Fruit fly (Drosophila melanogaster): Measurements from ENCODE around the gene CG43861.

CG43861 gene

DNA sequence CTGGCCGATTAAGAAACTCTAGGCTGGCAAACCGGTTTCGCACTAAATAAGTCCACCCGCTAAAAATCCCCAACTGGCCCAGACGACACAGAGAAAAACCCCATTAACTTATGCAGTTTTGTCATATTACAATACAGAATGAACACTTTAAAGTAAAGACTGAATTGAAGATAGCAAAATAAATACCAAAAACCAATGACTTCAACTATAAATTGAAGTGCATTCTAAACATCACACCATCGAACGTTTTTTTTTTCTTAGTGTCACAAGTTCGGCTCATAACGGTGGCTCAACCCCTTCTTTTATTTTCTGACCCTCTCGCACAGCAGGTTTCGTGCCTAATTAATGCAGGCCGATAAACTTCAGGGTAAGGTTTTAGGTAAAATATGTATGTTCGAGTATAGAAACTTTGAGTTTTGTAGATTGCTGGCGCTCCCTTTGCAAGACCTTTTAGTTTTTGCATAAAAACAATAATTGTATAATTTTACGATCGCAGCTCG is 75.7 kb downstream of the CG43861 start (continued):
- TF ChIP-seq repo (GFP tag; optimal IDR thresholded peaks at IDR 0.05) (no peak), Neu2 (GFP tag; optimal IDR thresholded peaks at IDR 0.05; ENCODE audit: borderline replicate concordance) (no peak), Ada2b (GFP tag; IDR thresholded peaks at IDR 0.05) (peak; percentile 93), CG30431 (GFP tag; optimal IDR thresholded peaks at IDR 0.05) (peak; percentile 73), CG6854 (GFP tag; optimal IDR thresholded peaks at IDR 0.05) (peak; percentile 45), gt (GFP tag; IDR thresholded peaks at IDR 0.05) (peak; percentile 54; the same call in 1 of the 2 replicates), MESR4 (GFP tag; optimal IDR thresholded peaks at IDR 0.05) (no peak), NC2α (GFP tag; optimal IDR thresholded peaks at IDR 0.05) (peak; percentile 67), Fer2 (tag; optimal IDR thresholded peaks at IDR 0.05) (peak; percentile 38), CG7928 (GFP tag; optimal IDR thresholded peaks at IDR 0.05) (peak; percentile 44), H2.0 (GFP tag; IDR thresholded peaks at IDR 0.05) (peak; percentile 91), CG14965 (GFP tag; optimal IDR thresholded peaks at IDR 0.05; ENCODE audit: borderline replicate concordance) (no peak), HLHmδ (GFP tag; optimal IDR thresholded peaks at IDR 0.05) (no peak), CG15514 (GFP tag; optimal IDR thresholded peaks at IDR 0.05) (peak; percentile 57), CG15073 (GFP tag; optimal IDR thresholded peaks at IDR 0.05) (peak; percentile 24), CG1233 (GFP tag; optimal IDR thresholded peaks at IDR 0.05) (peak; percentile 75), hkb (optimal IDR thresholded peaks at IDR 0.05) (no peak), hkb (GFP tag; IDR thresholded peaks at IDR 0.05) (peak; percentile 95), Xrp1 (GFP tag; IDR thresholded peaks at IDR 0.05) (peak; percentile 94), fu2 (GFP tag; optimal IDR thresholded peaks at IDR 0.05) (peak; percentile 84), Ravus (GFP tag; IDR thresholded peaks at IDR 0.05) (no peak; the same call in none of the 2 replicates), Dip2 (GFP tag; IDR thresholded peaks at IDR 0.05) (0 out of 2 replicates have a peak, but pooled peaks have one; percentile 17), CG18599 (GFP tag; optimal IDR thresholded peaks at IDR 0.05) (peak; percentile 86), cg (GFP tag; optimal IDR thresholded peaks at IDR 0.05) (no peak), CG34224 (GFP tag; IDR thresholded peaks at IDR 0.05; ENCODE audit: partially characterized antibody) (no peak), Bdp1 (GFP tag; optimal IDR thresholded peaks at IDR 0.05) (peak; percentile 70), phol (tag; optimal IDR thresholded peaks at IDR 0.05) (peak; percentile 79), CG3281 (GFP tag; optimal IDR thresholded peaks at IDR 0.05) (peak; percentile 73), sima (GFP tag; optimal IDR thresholded peaks at IDR 0.05) (peak; percentile 2), Six4 (GFP tag; optimal IDR thresholded peaks at IDR 0.05) (peak; percentile 71), CG11723 (GFP tag; optimal IDR thresholded peaks at IDR 0.05) (peak; percentile 66), so (GFP tag; IDR thresholded peaks at IDR 0.05) (peak; percentile 93), Dfd (GFP tag; optimal IDR thresholded peaks at IDR 0.05) (no peak), ap (GFP tag; IDR thresholded peaks at IDR 0.05) (peak; percentile 80), Pdp1 (GFP tag; optimal IDR thresholded peaks at IDR 0.05) (peak; percentile 59 to 71), CG12236 (GFP tag; optimal IDR thresholded peaks at IDR 0.05) (peak; percentile 71), abd-A (tag; optimal IDR thresholded peaks at IDR 0.05) (peak; percentile 85), CG13894 (tag; optimal IDR thresholded peaks at IDR 0.05) (peak; percentile 56), Rfx (GFP tag; IDR thresholded peaks at IDR 0.05) (peak; percentile 87), pfk (GFP tag; optimal IDR thresholded peaks at IDR 0.05) (no peak), pros (GFP tag; optimal IDR thresholded peaks at IDR 0.05) (no peak), CG10462 (GFP tag; optimal IDR thresholded peaks at IDR 0.05) (peak; percentile 71), CG31388 (GFP tag; optimal IDR thresholded peaks at IDR 0.05) (no peak), CG17186 (GFP tag; optimal IDR thresholded peaks at IDR 0.05) (no peak), lilli (GFP tag; optimal IDR thresholded peaks at IDR 0.05) (peak; percentile 93), exex (tag; optimal IDR thresholded peaks at IDR 0.05) (peak; percentile 15), jumu (GFP tag; optimal IDR thresholded peaks at IDR 0.05) (peak; percentile 82), Dad (GFP tag; optimal IDR thresholded peaks at IDR 0.05) (peak; percentile 53), pho (GFP tag; optimal IDR thresholded peaks at IDR 0.05) (peak; percentile 87), Hand (GFP tag; optimal IDR thresholded peaks at IDR 0.05) (peak; percentile 35)

All from whole organism, embryonic.